Worm (Caenorhabditis elegans): ENCODE measurements around the gene C53D6.6.

The C53D6.6 gene

ce11 chrIV:9032550-9032949 is at the start of gene C53D6.6:
C53D6.6 (minus strand) TSS chrIV:9032667.
- no peak for TF ChIP-seq elt-3 (tag; optimal IDR thresholded peaks at IDR 0.05)
- peak; percentile 45 for TF ChIP-seq fos-1 (tag; optimal IDR thresholded peaks at IDR 0.05)
- peak; percentile 43 for TF ChIP-seq C34F6.9 (tag; optimal IDR thresholded peaks at IDR 0.05)
- TF ChIP-seq R02D3.7 (tag; optimal IDR thresholded peaks at IDR 0.05), result no peak
- peak; percentile 66 for TF ChIP-seq nhr-129 (tag; optimal IDR thresholded peaks at IDR 0.05)

- no peak for TF ChIP-seq lin-13 (GFP tag; optimal IDR thresholded peaks at IDR 0.05)
- TF ChIP-seq nhr-25 (tag; optimal IDR thresholded peaks at IDR 0.05), result no peak
- TF ChIP-seq lin-39 (tag; optimal IDR thresholded peaks at IDR 0.05), result no peak
- TF ChIP-seq mbf-1 (tag; optimal IDR thresholded peaks at IDR 0.05), result no peak
- no peak for TF ChIP-seq C34F6.9 (tag; optimal IDR thresholded peaks at IDR 0.05)
- no peak for TF ChIP-seq fos-1 (tag; optimal IDR thresholded peaks at IDR 0.05)
- TF ChIP-seq unc-39 (tag; optimal IDR thresholded peaks at IDR 0.05), result no peak
- no peak for TF ChIP-seq ZK546.5 (tag; optimal IDR thresholded peaks at IDR 0.05)
- TF ChIP-seq skn-1 (tag; optimal IDR thresholded peaks at IDR 0.05), result no peak
- no peak for TF ChIP-seq nhr-12 (tag; optimal IDR thresholded peaks at IDR 0.05)
- TF ChIP-seq dmd-4 (tag; optimal IDR thresholded peaks at IDR 0.05), result no peak
- TF ChIP-seq nhr-23 (tag; optimal IDR thresholded peaks at IDR 0.05), result no peak
- no peak for TF ChIP-seq ceh-82 (tag; optimal IDR thresholded peaks at IDR 0.05)
- no peak for TF ChIP-seq aly-2 (tag; optimal IDR thresholded peaks at IDR 0.05)
- no peak for TF ChIP-seq F13H6.1 (tag; optimal IDR thresholded peaks at IDR 0.05)
- TF ChIP-seq mdl-1 (tag; optimal IDR thresholded peaks at IDR 0.05), result no peak
- no peak for TF ChIP-seq crh-2 (tag; optimal IDR thresholded peaks at IDR 0.05)
- no peak for TF ChIP-seq sem-4 (tag; optimal IDR thresholded peaks at IDR 0.05)
- TF ChIP-seq mab-5 (tag; optimal IDR thresholded peaks at IDR 0.05), result no peak
- TF ChIP-seq nhr-21 (tag; optimal IDR thresholded peaks at IDR 0.05), result no peak
These were observed 49.6 kb upstream of the C53D6.6 start, which contains the start of gene twk-8 for ce11 chrIV:9082055-9082454. twk-8 (plus strand) TSS chrIV:9082355.

- no peak for TF ChIP-seq unc-62 (GFP tag; optimal IDR thresholded peaks at IDR 0.05)
- TF ChIP-seq F13H6.1 (tag; optimal IDR thresholded peaks at IDR 0.05), result peak; percentile 70
- peak in 1 of 2 experiments; percentile 36 for TF ChIP-seq lsy-2 (tag; optimal IDR thresholded peaks at IDR 0.05)
- TF ChIP-seq nhr-129 (tag; optimal IDR thresholded peaks at IDR 0.05), result peak; percentile 50
- no peak for TF ChIP-seq nhr-11 (tag; optimal IDR thresholded peaks at IDR 0.05)
- peak; percentile 52 for TF ChIP-seq sma-9 (GFP tag; optimal IDR thresholded peaks at IDR 0.05)
- no peak for TF ChIP-seq sma-9 (tag; optimal IDR thresholded peaks at IDR 0.05)
- peak; percentile 24 for TF ChIP-seq C34F6.9 (tag; optimal IDR thresholded peaks at IDR 0.05)
- no peak for TF ChIP-seq nhr-25 (tag; optimal IDR thresholded peaks at IDR 0.05)
These were observed 47.7 kb upstream of the C53D6.6 start for ce11 chrIV:9080201-9080600.

- TF ChIP-seq zag-1 (tag; optimal IDR thresholded peaks at IDR 0.05) (no peak), aly-2 (tag; optimal IDR thresholded peaks at IDR 0.05) (no peak), lin-39 (tag; optimal IDR thresholded peaks at IDR 0.05) (no peak), lsy-2 (tag; optimal IDR thresholded peaks at IDR 0.05) (peak in 1 of 2 experiments; percentile 26), nhr-129 (tag; optimal IDR thresholded peaks at IDR 0.05) (peak; percentile 36), crh-2 (tag; optimal IDR thresholded peaks at IDR 0.05) (no peak), lin-13 (GFP tag; optimal IDR thresholded peaks at IDR 0.05) (no peak), fos-1 (tag; optimal IDR thresholded peaks at IDR 0.05) (no peak), unc-62 (GFP tag; optimal IDR thresholded peaks at IDR 0.05) (no peak), sma-9 (GFP tag; optimal IDR thresholded peaks at IDR 0.05) (peak; percentile 19), sma-9 (tag; optimal IDR thresholded peaks at IDR 0.05) (no peak), peb-1 (tag; optimal IDR thresholded peaks at IDR 0.05) (no peak), nhr-237 (tag; optimal IDR thresholded peaks at IDR 0.05) (no peak), ztf-4 (tag; optimal IDR thresholded peaks at IDR 0.05) (no peak), ama-1 (optimal IDR thresholded peaks at IDR 0.05) (no peak), R02D3.7 (tag; optimal IDR thresholded peaks at IDR 0.05) (no peak), snpc-4 (tag; optimal IDR thresholded peaks at IDR 0.05) (no peak), ztf-1 (GFP tag; conservative IDR thresholded peaks at IDR 0.05) (no peak), nhr-12 (tag; optimal IDR thresholded peaks at IDR 0.05) (no peak), C34F6.9 (tag; optimal IDR thresholded peaks at IDR 0.05) (peak; percentile 11)
These were observed 46.9 kb upstream of the C53D6.6 start for ce11 chrIV:9079330-9079729.

- TF ChIP-seq peb-1 (tag; optimal IDR thresholded peaks at IDR 0.05), result no peak
- TF ChIP-seq mab-5 (tag; optimal IDR thresholded peaks at IDR 0.05), result no peak
- no peak for TF ChIP-seq mbf-1 (tag; optimal IDR thresholded peaks at IDR 0.05)
- no peak for TF ChIP-seq nhr-21 (tag; optimal IDR thresholded peaks at IDR 0.05)
- TF ChIP-seq ztf-4 (tag; optimal IDR thresholded peaks at IDR 0.05), result no peak
These were observed 46.0 kb upstream of the C53D6.6 start, which contains the start of gene mans-4 for ce11 chrIV:9078469-9078868. mans-4 (minus strand) TSS chrIV:9078569.
